Fruit fly (Drosophila melanogaster) whole organism, adult: Measurements from ENCODE around the gene Mical.

Experiments used
- CG11617 ChIP-seq: fragments of 200-800 bp; sonication (Bioruptor generic); optimal IDR thresholded peaks from 2 replicates; lab custom pipeline; 2017; ENCODE audit warnings: mild to moderate bottlenecking, missing biosample characterization, missing genetic modification reagents, missing genetic modification characterization
- CG12768 ChIP-seq: fragments of 200-800 bp; sonication (Bioruptor generic); optimal IDR thresholded peaks from 2 replicates; lab custom pipeline; 2017; ENCODE audit warnings: missing biosample characterization, missing genetic modification characterization, mild to moderate bottlenecking, moderate library complexity, missing genetic modification reagents
- CG14711 ChIP-seq: fragments of 200-800 bp; sonication (Bioruptor generic); optimal IDR thresholded peaks from 2 replicates; lab custom pipeline; 2018; ENCODE audit warnings: missing biosample characterization, mild to moderate bottlenecking, missing genetic modification characterization, moderate library complexity
- CG1620 ChIP-seq: fragments of 200-800 bp; sonication (Bioruptor generic); optimal IDR thresholded peaks from 2 replicates; lab custom pipeline; 2016; ENCODE audit warnings: missing biosample characterization, missing genetic modification characterization
- CG33017 ChIP-seq: fragments of 200-800 bp; sonication (Bioruptor generic); optimal IDR thresholded peaks from 2 replicates; lab custom pipeline; 2018; ENCODE audit warnings: missing biosample characterization, mild to moderate bottlenecking, missing genetic modification characterization, moderate library complexity
- CG5204 ChIP-seq: fragments of 200-800 bp; sonication (Bioruptor generic); optimal IDR thresholded peaks from 2 replicates; lab custom pipeline; 2016; ENCODE audit warnings: missing biosample characterization, missing genetic modification characterization
- CG7045 ChIP-seq: fragments of 200-800 bp; sonication (Bioruptor generic); optimal IDR thresholded peaks from 2 replicates; lab custom pipeline; 2017; ENCODE audit warnings: missing biosample characterization, mild to moderate bottlenecking, missing genetic modification characterization
- CG7101 ChIP-seq: fragments of 200-800 bp; sonication (Bioruptor generic); optimal IDR thresholded peaks from 2 replicates; lab custom pipeline; 2018; ENCODE audit warnings: missing biosample characterization, mild to moderate bottlenecking, missing genetic modification characterization, moderate library complexity
- Clk ChIP-seq: fragments of 200-800 bp; sonication (Bioruptor generic); optimal IDR thresholded peaks from 2 replicates; lab custom pipeline; 2017; ENCODE audit warnings: missing biosample characterization, missing genetic modification characterization
- Crg-1 ChIP-seq: fragments of 200-800 bp; sonication (Bioruptor generic); optimal IDR thresholded peaks from 2 replicates; lab custom pipeline; 2016; ENCODE audit warnings: missing biosample characterization, missing genetic modification characterization
- Hr96 ChIP-seq: fragments of 200-800 bp; sonication (Bioruptor generic); optimal IDR thresholded peaks from 2 replicates; lab custom pipeline; 2016; ENCODE audit warnings: missing biosample characterization, missing genetic modification characterization
- Mnt ChIP-seq: fragments of 200-800 bp; sonication (Bioruptor generic); optimal IDR thresholded peaks from 2 replicates; lab custom pipeline; 2016; ENCODE audit warnings: missing biosample characterization, mild to moderate bottlenecking, missing genetic modification characterization
- bab1 ChIP-seq: fragments of 200-800 bp; sonication (Bioruptor generic); optimal IDR thresholded peaks from 3 replicates; lab custom pipeline; 2019; ENCODE audit warnings: missing biosample characterization, mild to moderate bottlenecking, missing genetic modification characterization, moderate library complexity
- cic ChIP-seq: fragments of 200-800 bp; sonication (Bioruptor generic); optimal IDR thresholded peaks from 2 replicates; lab custom pipeline; 2017; ENCODE audit warnings: missing biosample characterization, mild to moderate bottlenecking, missing genetic modification characterization, moderate library complexity
- cnc ChIP-seq, 2 experiments: fragments of >200 bp; optimal IDR thresholded peaks; 2 replicates each; lab custom pipeline; 2017
- kay ChIP-seq: fragments of 200-800 bp; sonication (Bioruptor generic); peaks from one replicate; lab custom pipeline; 2016; ENCODE audit warnings: missing biosample characterization, missing genetic modification characterization, borderline replicate concordance
- ovo ChIP-seq: fragments of 200-800 bp; sonication (Bioruptor generic); optimal IDR thresholded peaks from 2 replicates; lab custom pipeline; 2016; ENCODE audit warnings: missing biosample characterization, missing genetic modification characterization
- pad ChIP-seq: fragments of 200-800 bp; sonication (Bioruptor generic); optimal IDR thresholded peaks from 3 replicates; lab custom pipeline; 2017; ENCODE audit warnings: missing biosample characterization, missing genetic modification characterization, mild to moderate bottlenecking, moderate library complexity, missing genetic modification reagents
- tj ChIP-seq: fragments of 200-800 bp; sonication (Bioruptor generic); optimal IDR thresholded peaks from 3 replicates; lab custom pipeline; 2017; ENCODE audit warnings: missing biosample characterization, mild to moderate bottlenecking, missing genetic modification characterization, moderate library complexity
- toe ChIP-seq: fragments of 200-800 bp; sonication (Bioruptor generic); optimal IDR thresholded peaks from 2 replicates; lab custom pipeline; 2016; ENCODE audit warnings: missing biosample characterization, missing genetic modification characterization

Mical gene

dm6 chr3R:10086683-10087082 lies 44.0 kb upstream of the Mical start:
- TF ChIP-seq CG14711 (no peak), CG1620 (GFP tag; lab: Kevin White, UChicago) (no peak), pad (GFP tag; lab: Kevin White, UChicago) (no peak)

dm6 chr3R:10086222-10086621 lies 43.5 kb upstream of the Mical start:
- TF ChIP-seq cic (GFP tag; lab: Kevin White, UChicago) (peak; percentile 50), kay (no peak), CG12768 (GFP tag; lab: Kevin White, UChicago) (no peak), cnc (optimal IDR thresholded peaks at IDR 0.05; lab: Kevin White, UChicago) (no peak), toe (GFP tag; lab: Kevin White, UChicago) (peak; percentile 43), ovo (GFP tag; lab: Kevin White, UChicago) (no peak), pad (GFP tag; lab: Kevin White, UChicago) (no peak)

dm6 chr3R:10084914-10085313 lies 42.2 kb upstream of the Mical start:
- TF ChIP-seq CG33017 (tag; lab: Kevin White, UChicago) (peak; percentile 96), CG14711 (peak; percentile 88), CG11617 (GFP tag; lab: Kevin White, UChicago) (peak; percentile 94), Mnt (GFP tag; lab: Kevin White, UChicago) (peak; percentile 86), CG12768 (GFP tag; lab: Kevin White, UChicago) (peak; percentile 96), tj (peak; percentile 92), CG5204 (GFP tag; lab: Kevin White, UChicago) (peak; percentile 95), kay (no peak), bab1 (peak; percentile 71), pad (GFP tag; lab: Kevin White, UChicago) (peak; percentile 75), cic (GFP tag; lab: Kevin White, UChicago) (peak; percentile 72), CG7045 (GFP tag; lab: Kevin White, UChicago) (peak; percentile 95), toe (GFP tag; lab: Kevin White, UChicago) (peak; percentile 87), Clk (GFP tag; lab: Kevin White, UChicago) (peak; percentile 93), CG7101 (tag; lab: Kevin White, UChicago) (peak; percentile 96), Hr96 (peak; percentile 87), ovo (GFP tag; lab: Kevin White, UChicago) (peak; percentile 81), Crg-1 (GFP tag; lab: Kevin White, UChicago) (peak; percentile 72), CG1620 (GFP tag; lab: Kevin White, UChicago) (peak; percentile 71), cnc (optimal IDR thresholded peaks at IDR 0.05; lab: Kevin White, UChicago) (no peak)

dm6 chr3R:10084179-10084647 lies 41.5 kb upstream of the Mical start:
- TF ChIP-seq cnc (optimal IDR thresholded peaks at IDR 0.05; lab: Kevin White, UChicago), result no peak
- no peak for TF ChIP-seq CG14711
- TF ChIP-seq ovo (GFP tag; lab: Kevin White, UChicago), result no peak
- TF ChIP-seq CG5204 (GFP tag; lab: Kevin White, UChicago), result no peak
- TF ChIP-seq CG33017 (tag; lab: Kevin White, UChicago), result no peak
- TF ChIP-seq cic (GFP tag; lab: Kevin White, UChicago), result peak; percentile 80
- TF ChIP-seq CG12768 (GFP tag; lab: Kevin White, UChicago), result peak; percentile 58
- TF ChIP-seq toe (GFP tag; lab: Kevin White, UChicago), result no peak
- TF ChIP-seq bab1, result no peak
- no peak for TF ChIP-seq CG7101 (tag; lab: Kevin White, UChicago)
- TF ChIP-seq pad (GFP tag; lab: Kevin White, UChicago), result peak; percentile 71
- TF ChIP-seq Mnt (GFP tag; lab: Kevin White, UChicago), result peak; percentile 94
- no peak for TF ChIP-seq CG7045 (GFP tag; lab: Kevin White, UChicago)
- no peak for TF ChIP-seq Hr96
- no peak for TF ChIP-seq tj

- TF ChIP-seq CG7045 (GFP tag; lab: Kevin White, UChicago) (no peak), kay (no peak), Hr96 (peak; percentile 39), CG7101 (tag; lab: Kevin White, UChicago) (peak; percentile 67), tj (no peak), Clk (GFP tag; lab: Kevin White, UChicago) (no peak), toe (GFP tag; lab: Kevin White, UChicago) (no peak), Mnt (GFP tag; lab: Kevin White, UChicago) (peak; percentile 64), CG11617 (GFP tag; lab: Kevin White, UChicago) (no peak), bab1 (no peak), CG1620 (GFP tag; lab: Kevin White, UChicago) (no peak), cnc (optimal IDR thresholded peaks at IDR 0.05; lab: Kevin White, UChicago) (no peak), Crg-1 (GFP tag; lab: Kevin White, UChicago) (no peak), ovo (GFP tag; lab: Kevin White, UChicago) (no peak), CG33017 (tag; lab: Kevin White, UChicago) (peak; percentile 69), cic (GFP tag; lab: Kevin White, UChicago) (peak; percentile 39), pad (GFP tag; lab: Kevin White, UChicago) (no peak), CG5204 (GFP tag; lab: Kevin White, UChicago) (no peak), CG12768 (GFP tag; lab: Kevin White, UChicago) (peak; percentile 14), CG14711 (peak; percentile 68)
Measured at dm6 chr3R:10083077-10083476, 40.4 kb upstream of the Mical start.

dm6 chr3R:10082549-10083075 lies 39.9 kb upstream of the Mical start:
- TF ChIP-seq bab1, result peak; percentile 76
- TF ChIP-seq toe (GFP tag; lab: Kevin White, UChicago), result peak; percentile 99
- peak; percentile 98 for TF ChIP-seq CG7045 (GFP tag; lab: Kevin White, UChicago)
- peak; percentile 98 for TF ChIP-seq Clk (GFP tag; lab: Kevin White, UChicago)
- TF ChIP-seq CG14711, result peak; percentile 91
- TF ChIP-seq CG5204 (GFP tag; lab: Kevin White, UChicago), result peak; percentile 98
- TF ChIP-seq CG33017 (tag; lab: Kevin White, UChicago), result peak; percentile 98
- TF ChIP-seq CG12768 (GFP tag; lab: Kevin White, UChicago), result peak; percentile 99
- TF ChIP-seq pad (GFP tag; lab: Kevin White, UChicago), result peak; percentile 89
- peak; percentile 84 for TF ChIP-seq cic (GFP tag; lab: Kevin White, UChicago)
- TF ChIP-seq Crg-1 (GFP tag; lab: Kevin White, UChicago), result peak; percentile 95
- peak; percentile 86 for TF ChIP-seq ovo (GFP tag; lab: Kevin White, UChicago)
- peak; percentile 85 for TF ChIP-seq Mnt (GFP tag; lab: Kevin White, UChicago)
- TF ChIP-seq Hr96, result peak; percentile 98
- TF ChIP-seq CG11617 (GFP tag; lab: Kevin White, UChicago), result peak; percentile 96
- peak in 1 of 2 experiments; percentile 9 for TF ChIP-seq cnc (optimal IDR thresholded peaks at IDR 0.05; lab: Kevin White, UChicago)
- peak; percentile 75 for TF ChIP-seq tj
- peak; percentile 90 for TF ChIP-seq CG1620 (GFP tag; lab: Kevin White, UChicago)
- peak; percentile 97 for TF ChIP-seq CG7101 (tag; lab: Kevin White, UChicago)
- no peak for TF ChIP-seq kay
